Worm (Caenorhabditis elegans) whole organism, L1 larva: Measurements from ENCODE around the gene Y62H9A.7.

ENCODE experiments used
- C04F5.9 ChIP-seq: sonication (generic microtip); optimal IDR thresholded peaks from 2 replicates; lab custom pipeline; 2016; ENCODE audit warnings: missing genetic modification characterization, missing compliant biosample characterization
- C16A3.4 ChIP-seq: fragments of 150-350 bp; optimal IDR thresholded peaks from 2 replicates; lab custom pipeline; 2014; ENCODE audit warnings: missing biosample characterization, missing genetic modification characterization
- C34B4.2 ChIP-seq: sonication (generic microtip); optimal IDR thresholded peaks from 2 replicates; lab custom pipeline; 2017; ENCODE audit warnings: mild to moderate bottlenecking, missing genetic modification characterization, missing compliant biosample characterization
- aha-1 ChIP-seq: fragments of 150-350 bp; optimal IDR thresholded peaks from 2 replicates; lab custom pipeline; 2014; ENCODE audit warnings: missing biosample characterization, missing genetic modification characterization
- blmp-1 ChIP-seq: fragments of 150-350 bp; optimal IDR thresholded peaks from 2 replicates; lab custom pipeline; 2014; ENCODE audit warnings: missing biosample characterization, missing genetic modification characterization
- ceh-63 ChIP-seq: fragments of 200-800 bp; sonication (Bioruptor generic); optimal IDR thresholded peaks from 2 replicates; lab custom pipeline; 2018; ENCODE audit warnings: mild to moderate bottlenecking, missing genetic modification characterization, missing compliant biosample characterization
- ceh-8 ChIP-seq: fragments of 200-800 bp; sonication (Bioruptor generic); optimal IDR thresholded peaks from 2 replicates; lab custom pipeline; 2018; ENCODE audit warnings: mild to moderate bottlenecking, missing genetic modification characterization, moderate library complexity, missing compliant biosample characterization
- dpl-1 ChIP-seq, 3 experiments: fragments of 150-350 bp in 2 of 3; sonication (generic microtip) in 1 of 3; optimal IDR thresholded peaks; 2 replicates each; lab custom pipeline; 2014 to 2017; ENCODE audit warnings: missing biosample characterization in 3 of 3, missing genetic modification characterization in 3 of 3, missing genetic modification reagents in 3 of 3
- dsc-1 ChIP-seq: sonication (generic microtip); optimal IDR thresholded peaks from 2 replicates; lab custom pipeline; 2016; ENCODE audit warnings: mild to moderate bottlenecking, missing genetic modification characterization, missing compliant biosample characterization
- egl-27 ChIP-seq, 2 experiments: fragments of 150-350 bp in 1 of 2; sonication (generic microtip); optimal IDR thresholded peaks; 3 replicates each; lab custom pipeline; 2017 to 2018; ENCODE audit warnings: missing biosample characterization in 2 of 2, missing genetic modification characterization in 2 of 2, missing genetic modification reagents in 2 of 2
- elt-2 ChIP-seq: sonication (generic microtip); optimal IDR thresholded peaks from 2 replicates; lab custom pipeline; 2016; ENCODE audit warnings: missing genetic modification characterization, mild to moderate bottlenecking, inconsistent platforms, missing compliant biosample characterization, missing genetic modification reagents
- elt-3 ChIP-seq, 6 experiments: fragments of 150-350 bp in 1 of 6; sonication (generic microtip); optimal IDR thresholded peaks; 2 replicates each; lab custom pipeline; 2017 to 2018; ENCODE audit warnings: missing biosample characterization in 6 of 6, missing genetic modification characterization in 6 of 6, inconsistent platforms in 1 of 6
- fkh-8 ChIP-seq: sonication (generic microtip); optimal IDR thresholded peaks from 2 replicates; lab custom pipeline; 2016; ENCODE audit warnings: mild to moderate bottlenecking, missing genetic modification characterization, missing compliant biosample characterization
- hlh-17 ChIP-seq: fragments of 200-800 bp; sonication (Bioruptor generic); optimal IDR thresholded peaks from 2 replicates; lab custom pipeline; 2018; ENCODE audit warnings: missing genetic modification characterization, mild to moderate bottlenecking, missing compliant biosample characterization, moderate library complexity, borderline replicate concordance
- hpl-2 ChIP-seq: fragments of 150-350 bp; optimal IDR thresholded peaks from 2 replicates; lab custom pipeline; 2014; ENCODE audit warnings: missing biosample characterization, missing genetic modification reagents, missing genetic modification characterization
- irx-1 ChIP-seq: sonication (generic microtip); optimal IDR thresholded peaks from 2 replicates; lab custom pipeline; 2016; ENCODE audit warnings: missing genetic modification characterization, missing compliant biosample characterization
- jun-1 ChIP-seq: fragments of 150-350 bp; optimal IDR thresholded peaks from 2 replicates; lab custom pipeline; 2014; ENCODE audit warnings: missing biosample characterization, missing genetic modification reagents, missing genetic modification characterization
- lin-13 ChIP-seq: fragments of 150-350 bp; optimal IDR thresholded peaks from 2 replicates; lab custom pipeline; 2014; ENCODE audit warnings: missing biosample characterization, missing genetic modification reagents, missing genetic modification characterization
- lin-14 ChIP-seq: fragments of 200-800 bp; sonication (Bioruptor generic); optimal IDR thresholded peaks from 2 replicates; lab custom pipeline; 2018; ENCODE audit warnings: mild to moderate bottlenecking, missing genetic modification characterization, moderate library complexity, missing compliant biosample characterization
- lin-35 ChIP-seq, 2 experiments: fragments of 150-350 bp; optimal IDR thresholded peaks; 2 replicates each; lab custom pipeline; 2014; ENCODE audit warnings: missing biosample characterization in 2 of 2, missing genetic modification characterization in 2 of 2, missing genetic modification reagents in 2 of 2
- lir-3 ChIP-seq: sonication (generic microtip); optimal IDR thresholded peaks from 2 replicates; lab custom pipeline; 2016; ENCODE audit warnings: mild to moderate bottlenecking, missing genetic modification characterization, moderate library complexity, missing compliant biosample characterization; ENCODE audit not compliant: poor library complexity
- lsy-2 ChIP-seq, 2 experiments: fragments of 150-350 bp; optimal IDR thresholded peaks; 2 replicates each; lab custom pipeline; 2014; ENCODE audit warnings: missing biosample characterization in 2 of 2, missing genetic modification characterization in 2 of 2
- mef-2 ChIP-seq: fragments of 150-350 bp; optimal IDR thresholded peaks from 2 replicates; lab custom pipeline; 2014; ENCODE audit warnings: missing biosample characterization, missing genetic modification characterization
- nhr-20 ChIP-seq: sonication (generic microtip); optimal IDR thresholded peaks from 2 replicates; lab custom pipeline; 2016; ENCODE audit warnings: mild to moderate bottlenecking, missing genetic modification characterization, missing compliant biosample characterization
- nhr-237 ChIP-seq: fragments of 150-350 bp; optimal IDR thresholded peaks from 2 replicates; lab custom pipeline; 2014; ENCODE audit warnings: missing biosample characterization, missing genetic modification characterization
- nhr-47 ChIP-seq: sonication (generic microtip); optimal IDR thresholded peaks from 2 replicates; lab custom pipeline; 2016; ENCODE audit warnings: mild to moderate bottlenecking, missing genetic modification characterization, moderate library complexity, missing compliant biosample characterization
- nhr-71 ChIP-seq: sonication (generic microtip); optimal IDR thresholded peaks from 2 replicates; lab custom pipeline; 2016; ENCODE audit warnings: mild to moderate bottlenecking, missing genetic modification characterization, moderate library complexity, missing compliant biosample characterization
- nhr-84 ChIP-seq: sonication (generic microtip); optimal IDR thresholded peaks from 2 replicates; lab custom pipeline; 2017; ENCODE audit warnings: missing biosample characterization, missing genetic modification characterization
- pax-3 ChIP-seq: fragments of 200-800 bp; sonication (Bioruptor generic); optimal IDR thresholded peaks from 2 replicates; lab custom pipeline; 2018; ENCODE audit warnings: mild to moderate bottlenecking, missing genetic modification characterization, moderate library complexity, missing compliant biosample characterization
- snpc-4 ChIP-seq: fragments of 150-350 bp; optimal IDR thresholded peaks from 2 replicates; lab custom pipeline; 2014; ENCODE audit warnings: missing biosample characterization, missing genetic modification characterization
- sox-4 ChIP-seq: sonication (generic microtip); optimal IDR thresholded peaks from 2 replicates; lab custom pipeline; 2016; ENCODE audit warnings: missing genetic modification characterization, missing compliant biosample characterization
- tlp-1 ChIP-seq: fragments of 150-350 bp; optimal IDR thresholded peaks from 2 replicates; lab custom pipeline; 2014; ENCODE audit warnings: missing biosample characterization, missing genetic modification characterization
- unc-98 ChIP-seq: fragments of 200-800 bp; sonication (Bioruptor generic); IDR thresholded peaks from 2 replicates; pipeline ENCODE4 v1.3.6; 2022; ENCODE audit warnings: missing genetic modification characterization, missing compliant biosample characterization
- xbp-1 ChIP-seq: sonication (generic microtip); optimal IDR thresholded peaks from 2 replicates; lab custom pipeline; 2016; ENCODE audit warnings: missing genetic modification characterization, missing compliant biosample characterization

The Y62H9A.7 gene

ce11 chrX:11917994-11918393 lies 32.5 kb upstream of the Y62H9A.7 start, which contains the start of gene Y62H9A.16:
Y62H9A.16 (plus strand) TSS chrX:11918294.
- TF ChIP-seq lin-14 (GFP tag; lab: Kevin White, UChicago) (no peak), hpl-2 (GFP tag; lab: Kevin White, UChicago) (no peak), pax-3 (tag; lab: Kevin White, UChicago) (no peak), sox-4 (tag; lab: Kevin White, UChicago) (no peak), ceh-63 (GFP tag; lab: Kevin White, UChicago) (no peak), tlp-1 (no peak), ceh-8 (GFP tag; lab: Kevin White, UChicago) (no peak), xbp-1 (tag; lab: Kevin White, UChicago) (no peak), lir-3 (tag; lab: Kevin White, UChicago) (no peak), lin-35 (GFP tag; optimal IDR thresholded peaks at IDR 0.05; lab: Kevin White, UChicago) (no peak)

ce11 chrX:11916705-11917104 lies 31.2 kb upstream of the Y62H9A.7 start, which contains the start of gene Y62H9A.13:
Y62H9A.13 (plus strand) TSS chrX:11917005.
- TF ChIP-seq snpc-4 (tag; lab: Kevin White, UChicago) = no peak
- no peak for TF ChIP-seq hlh-17 (GFP tag; lab: Kevin White, UChicago)
- TF ChIP-seq aha-1 (tag; lab: Kevin White, UChicago) = no peak
- TF ChIP-seq nhr-237 (tag; lab: Kevin White, UChicago) = no peak
- no peak for TF ChIP-seq nhr-84 (tag; lab: Kevin White, UChicago)
- no peak for TF ChIP-seq nhr-47 (tag; lab: Kevin White, UChicago)
- TF ChIP-seq, all 84 proteins: peak for 0

ce11 chrX:11913824-11914223 lies 28.3 kb upstream of the Y62H9A.7 start, which contains the start of gene Y62H9A.12:
Y62H9A.12 (plus strand) TSS chrX:11914124.
- TF ChIP-seq C34B4.2 (tag; lab: Kevin White, UChicago) (no peak), unc-98 (GFP tag; lab: Robert Waterston, UW) (no peak), C16A3.4 (tag; lab: Kevin White, UChicago) (no peak), irx-1 (no peak), fkh-8 (no peak), lsy-2 (tag; optimal IDR thresholded peaks at IDR 0.05; lab: Kevin White, UChicago) (no peak), blmp-1 (tag; lab: Kevin White, UChicago) (no peak), pax-3 (tag; lab: Kevin White, UChicago) (no peak), mef-2 (tag; lab: Kevin White, UChicago) (no peak), lin-13 (GFP tag; lab: Kevin White, UChicago) (no peak), C04F5.9 (tag; lab: Kevin White, UChicago) (no peak), egl-27 (tag; optimal IDR thresholded peaks at IDR 0.05; lab: Kevin White, UChicago) (no peak)

ce11 chrX:11910046-11910445 lies 24.6 kb upstream of the Y62H9A.7 start, which contains the start of gene Y62H9A.15:
Y62H9A.15 (minus strand) TSS chrX:11910145.
- peak in 1 of 2 experiments; percentile 9 for TF ChIP-seq lin-35 (GFP tag; optimal IDR thresholded peaks at IDR 0.05; lab: Kevin White, UChicago)
- no peak for TF ChIP-seq lin-14 (GFP tag; lab: Kevin White, UChicago)
- TF ChIP-seq elt-3 (tag; optimal IDR thresholded peaks at IDR 0.05; lab: Kevin White, UChicago) = peak in 1 of 6 experiments; percentile 5
- TF ChIP-seq unc-98 (GFP tag; lab: Robert Waterston, UW) = no peak
- no peak for TF ChIP-seq dpl-1 (GFP tag; optimal IDR thresholded peaks at IDR 0.05; lab: Kevin White, UChicago)
- peak; percentile 1 for TF ChIP-seq nhr-20
- peak; percentile 13 for TF ChIP-seq elt-2 (tag; lab: Kevin White, UChicago)
- TF ChIP-seq, all 84 proteins: peak for 4

ce11 chrX:11909168-11909567 lies 23.7 kb upstream of the Y62H9A.7 start:
- TF ChIP-seq jun-1 (tag; lab: Kevin White, UChicago) (no peak), nhr-71 (peak; percentile 14), dsc-1 (peak; percentile 44), elt-2 (tag; lab: Kevin White, UChicago) (peak; percentile 90)
